Worm (Caenorhabditis elegans) whole organism, late embryonic: ENCODE results near the gene T08D10.5.

Source experiments
- F13H6.1 ChIP-seq: sonication (generic microtip); optimal IDR thresholded peaks from 2 replicates; lab custom pipeline; 2016; ENCODE audit warnings: missing genetic modification characterization, missing compliant biosample characterization
- K09A11.1 ChIP-seq: sonication (generic microtip); optimal IDR thresholded peaks from 2 replicates; lab custom pipeline; 2017; ENCODE audit warnings: antibody characterized with exemption, mild to moderate bottlenecking, missing genetic modification characterization, missing compliant biosample characterization; ENCODE audit not compliant: insufficient read depth
- ama-1 ChIP-seq: fragments of 150-350 bp; optimal IDR thresholded peaks from 2 replicates; lab custom pipeline; 2014
- ceh-14 ChIP-seq: sonication (generic microtip); optimal IDR thresholded peaks from 2 replicates; lab custom pipeline; 2016; ENCODE audit warnings: missing genotype, missing genetic modification characterization, missing compliant biosample characterization
- ceh-18 ChIP-seq: sonication (generic microtip); optimal IDR thresholded peaks from 2 replicates; lab custom pipeline; 2016; ENCODE audit warnings: missing genetic modification characterization, missing compliant biosample characterization
- ceh-19 ChIP-seq: fragments of 200-800 bp; sonication (Bioruptor generic); optimal IDR thresholded peaks from 2 replicates; lab custom pipeline; 2018; ENCODE audit warnings: mild to moderate bottlenecking, missing genetic modification characterization, missing compliant biosample characterization
- ceh-2 ChIP-seq: sonication (generic microtip); optimal IDR thresholded peaks from 2 replicates; lab custom pipeline; 2016; ENCODE audit warnings: missing genotype, missing genetic modification characterization, missing compliant biosample characterization
- ceh-22 ChIP-seq: sonication (generic microtip); optimal IDR thresholded peaks from 2 replicates; lab custom pipeline; 2017; ENCODE audit warnings: missing biosample characterization, missing genetic modification characterization
- ceh-24 ChIP-seq: sonication (generic microtip); optimal IDR thresholded peaks from 2 replicates; lab custom pipeline; 2016; ENCODE audit warnings: mild to moderate bottlenecking, missing genetic modification characterization, missing compliant biosample characterization
- ceh-34 ChIP-seq: sonication (generic microtip); optimal IDR thresholded peaks from 2 replicates; lab custom pipeline; 2016; ENCODE audit warnings: mild to moderate bottlenecking, missing genetic modification characterization, missing compliant biosample characterization
- ceh-45 ChIP-seq: fragments of 200-800 bp; sonication (Bioruptor generic); IDR thresholded peaks from 2 replicates; pipeline ENCODE4 v1.3.6; 2022; ENCODE audit warnings: missing genetic modification reagents, missing genetic modification characterization, missing compliant biosample characterization
- ceh-9 ChIP-seq: sonication (generic microtip); optimal IDR thresholded peaks from 2 replicates; lab custom pipeline; 2016; ENCODE audit warnings: mild to moderate bottlenecking, missing genetic modification characterization, inconsistent platforms, missing compliant biosample characterization
- dmd-4 ChIP-seq: sonication (generic microtip); optimal IDR thresholded peaks from 2 replicates; lab custom pipeline; 2016; ENCODE audit warnings: borderline replicate concordance, missing genetic modification characterization, missing compliant biosample characterization
- dve-1 ChIP-seq: sonication (generic microtip); optimal IDR thresholded peaks from 2 replicates; lab custom pipeline; 2017; ENCODE audit warnings: antibody characterized with exemption, mild to moderate bottlenecking, missing genetic modification characterization, missing compliant biosample characterization
- elt-2 ChIP-seq: sonication (generic microtip); optimal IDR thresholded peaks from 2 replicates; lab custom pipeline; 2016; ENCODE audit warnings: missing genetic modification reagents, missing genetic modification characterization, missing compliant biosample characterization
- ets-4 ChIP-seq: sonication (generic microtip); optimal IDR thresholded peaks from 2 replicates; lab custom pipeline; 2016; ENCODE audit warnings: missing genetic modification characterization, missing compliant biosample characterization
- fax-1 ChIP-seq: sonication (generic microtip); optimal IDR thresholded peaks from 2 replicates; lab custom pipeline; 2016; ENCODE audit warnings: missing genotype, missing genetic modification characterization, missing compliant biosample characterization
- gmeb-2 ChIP-seq: sonication (generic microtip); optimal IDR thresholded peaks from 2 replicates; lab custom pipeline; 2016; ENCODE audit warnings: missing genetic modification characterization, inconsistent platforms, missing compliant biosample characterization
- hlh-13 ChIP-seq: fragments of 200-800 bp; sonication (Bioruptor generic); optimal IDR thresholded peaks from 2 replicates; lab custom pipeline; 2018; ENCODE audit warnings: mild to moderate bottlenecking, missing genetic modification characterization, missing compliant biosample characterization
- hlh-6 ChIP-seq: sonication (generic microtip); optimal IDR thresholded peaks from 2 replicates; lab custom pipeline; 2016; ENCODE audit warnings: missing genotype, missing genetic modification characterization, missing compliant biosample characterization
- lin-11 ChIP-seq: fragments of 200-800 bp; sonication (Bioruptor generic); optimal IDR thresholded peaks from 2 replicates; lab custom pipeline; 2018; ENCODE audit warnings: mild to moderate bottlenecking, missing genetic modification characterization, missing compliant biosample characterization
- mec-3 ChIP-seq: sonication (generic microtip); optimal IDR thresholded peaks from 2 replicates; lab custom pipeline; 2016; ENCODE audit warnings: borderline replicate concordance, missing genetic modification characterization, missing compliant biosample characterization
- nfya-1 ChIP-seq: sonication (generic microtip); optimal IDR thresholded peaks from 2 replicates; lab custom pipeline; 2017; ENCODE audit warnings: missing genetic modification characterization, mild to moderate bottlenecking, missing compliant biosample characterization, antibody characterized with exemption, moderate library complexity
- odd-2 ChIP-seq: sonication (generic microtip); optimal IDR thresholded peaks from 2 replicates; lab custom pipeline; 2017; ENCODE audit warnings: antibody characterized with exemption, mild to moderate bottlenecking, missing genetic modification characterization, missing compliant biosample characterization
- pag-3 ChIP-seq: sonication (generic microtip); optimal IDR thresholded peaks from 2 replicates; lab custom pipeline; 2016; ENCODE audit warnings: missing compliant biosample characterization, missing genetic modification characterization, borderline replicate concordance
- pat-9 ChIP-seq: fragments of 200-800 bp; sonication (Bioruptor generic); optimal IDR thresholded peaks from 2 replicates; lab custom pipeline; 2018; ENCODE audit warnings: mild to moderate bottlenecking, missing genetic modification characterization, moderate library complexity, missing compliant biosample characterization
- pax-1 ChIP-seq: fragments of 150-350 bp; optimal IDR thresholded peaks from 2 replicates; lab custom pipeline; 2014; ENCODE audit warnings: missing biosample characterization, missing genetic modification characterization
- pha-2 ChIP-seq: sonication (generic microtip); optimal IDR thresholded peaks from 2 replicates; lab custom pipeline; 2017; ENCODE audit warnings: mild to moderate bottlenecking, missing genetic modification characterization, missing compliant biosample characterization
- pqm-1 ChIP-seq: sonication (generic microtip); optimal IDR thresholded peaks from 2 replicates; lab custom pipeline; 2016; ENCODE audit warnings: missing genetic modification characterization, missing compliant biosample characterization
- ref-2 ChIP-seq: sonication (generic microtip); optimal IDR thresholded peaks from 2 replicates; lab custom pipeline; 2016; ENCODE audit warnings: missing genetic modification characterization, missing compliant biosample characterization
- rnt-1 ChIP-seq: sonication (generic microtip); optimal IDR thresholded peaks from 2 replicates; lab custom pipeline; 2016; ENCODE audit warnings: missing genetic modification characterization, missing compliant biosample characterization
- sdc-2 ChIP-seq: sonication (generic microtip); optimal IDR thresholded peaks from 2 replicates; lab custom pipeline; 2016; ENCODE audit warnings: missing genotype, missing genetic modification characterization, missing compliant biosample characterization
- syd-9 ChIP-seq: sonication (generic microtip); optimal IDR thresholded peaks from 2 replicates; lab custom pipeline; 2016; ENCODE audit warnings: mild to moderate bottlenecking, missing genetic modification characterization, moderate library complexity, missing compliant biosample characterization
- tbx-7 ChIP-seq: sonication (generic microtip); optimal IDR thresholded peaks from 2 replicates; lab custom pipeline; 2016; ENCODE audit warnings: missing genotype, missing genetic modification characterization, missing compliant biosample characterization
- ttx-3 ChIP-seq: sonication (generic microtip); optimal IDR thresholded peaks from 2 replicates; lab custom pipeline; 2016; ENCODE audit warnings: missing genetic modification reagents, missing genetic modification characterization, missing compliant biosample characterization
- unc-3 ChIP-seq, 2 experiments: fragments of 200-800 bp in 1 of 2; sonication (Bioruptor generic) in 1 of 2; sonication (generic microtip) in 1 of 2; conservative IDR thresholded peaks in 1 of 2; optimal IDR thresholded peaks in 1 of 2; 2 replicates each; pipeline versions ENCODE4 v1.3.6 to Lab custom; 2016 to 2022; ENCODE audit warnings: missing compliant biosample characterization in 2 of 2, missing genetic modification characterization in 2 of 2, missing genetic modification reagents in 1 of 2
- unc-86 ChIP-seq: sonication (generic microtip); optimal IDR thresholded peaks from 2 replicates; lab custom pipeline; 2016; ENCODE audit warnings: missing genetic modification characterization, missing compliant biosample characterization
- ztf-16 ChIP-seq: sonication (generic microtip); optimal IDR thresholded peaks from 2 replicates; lab custom pipeline; 2017; ENCODE audit warnings: missing genetic modification characterization, missing compliant biosample characterization

Gene T08D10.5

ce11 chrX:11916705-11917104, 40.6 kb upstream of the T08D10.5 start, which contains the start of gene Y62H9A.13:
Gene Y62H9A.13 (plus strand): TSS chrX:11917005.
- TF ChIP-seq ceh-18 = no peak
- TF ChIP-seq ceh-45 (GFP tag; lab: Robert Waterston, UW) = no peak
- TF ChIP-seq ceh-9 = no peak
- TF ChIP-seq fax-1 (tag; lab: Kevin White, UChicago) = no peak
- TF ChIP-seq hlh-13 (GFP tag; lab: Kevin White, UChicago) = no peak
- TF ChIP-seq ceh-14 (tag; lab: Kevin White, UChicago) = no peak
- TF ChIP-seq pax-1 (tag; lab: Kevin White, UChicago) = no peak
- no peak for TF ChIP-seq pat-9 (tag; lab: Kevin White, UChicago)
- TF ChIP-seq ttx-3 = no peak
- TF ChIP-seq dmd-4 (tag; lab: Kevin White, UChicago) = no peak
- no peak for TF ChIP-seq unc-86 (tag; lab: Kevin White, UChicago)
- no peak for TF ChIP-seq hlh-6 (tag; lab: Kevin White, UChicago)
- no peak for TF ChIP-seq ceh-19 (GFP tag; lab: Kevin White, UChicago)
- no peak for TF ChIP-seq ceh-22 (tag; lab: Kevin White, UChicago)

ce11 chrX:11917994-11918393, 39.4 kb upstream of the T08D10.5 start, which contains the start of gene Y62H9A.16:
Gene Y62H9A.16 (plus strand): TSS chrX:11918294.
- TF ChIP-seq pqm-1 (tag; lab: Kevin White, UChicago) = no peak
- no peak for TF ChIP-seq F13H6.1
- no peak for TF ChIP-seq tbx-7 (tag; lab: Kevin White, UChicago)
- TF ChIP-seq mec-3 = no peak
- no peak for TF ChIP-seq dve-1
- TF ChIP-seq ceh-24 (tag; lab: Kevin White, UChicago) = no peak
- TF ChIP-seq ama-1 (lab: Kevin White, UChicago) = no peak
- TF ChIP-seq K09A11.1 = no peak
- no peak for TF ChIP-seq lin-11
- TF ChIP-seq hlh-6 (tag; lab: Kevin White, UChicago) = no peak
- TF ChIP-seq pax-1 (tag; lab: Kevin White, UChicago) = no peak
- TF ChIP-seq ceh-22 (tag; lab: Kevin White, UChicago) = no peak
- TF ChIP-seq pha-2 = no peak
- no peak for TF ChIP-seq elt-2 (tag; lab: Kevin White, UChicago)

ce11 chrX:11920723-11921283, 36.5 kb upstream of the T08D10.5 start, which contains the start of gene Y62H9A.14:
Gene Y62H9A.14 (plus strand): TSS chrX:11921233.
- TF ChIP-seq ceh-2 (tag; lab: Kevin White, UChicago) = no peak
- no peak for TF ChIP-seq rnt-1
- TF ChIP-seq odd-2 (tag; lab: Kevin White, UChicago) = no peak
- no peak for TF ChIP-seq pag-3
- no peak for TF ChIP-seq ceh-34 (tag; lab: Kevin White, UChicago)
- no peak for TF ChIP-seq elt-2 (tag; lab: Kevin White, UChicago)
- TF ChIP-seq ceh-22 (tag; lab: Kevin White, UChicago) = no peak
- no peak for TF ChIP-seq unc-3 (GFP tag; conservative IDR thresholded peaks at IDR 0.05; lab: Robert Waterston, UW)
- no peak for TF ChIP-seq unc-3 (tag; optimal IDR thresholded peaks at IDR 0.05; lab: Kevin White, UChicago)
- TF ChIP-seq gmeb-2 = no peak
- TF ChIP-seq pax-1 (tag; lab: Kevin White, UChicago) = no peak
- no peak for TF ChIP-seq K09A11.1
- no peak for TF ChIP-seq ztf-16 (tag; lab: Kevin White, UChicago)
- TF ChIP-seq syd-9 (tag; lab: Kevin White, UChicago) = no peak
- TF ChIP-seq lin-11 = no peak
- no peak for TF ChIP-seq dmd-4 (tag; lab: Kevin White, UChicago)
- TF ChIP-seq nfya-1 = no peak

- TF ChIP-seq ets-4 (tag; lab: Kevin White, UChicago) (no peak), sdc-2 (peak; percentile 97), ref-2 (peak; percentile 9)
- TF ChIP-seq, all 69 proteins: peak for 2
These were observed 33.2 kb upstream of the T08D10.5 start, which contains the start of gene F55G7.1 for ce11 chrX:11924158-11924557. Gene F55G7.1 (plus strand): TSS chrX:11924433.
